Worm (Caenorhabditis elegans): ENCODE data around the gene set-16.

Gene set-16

ce11 chrIII:13643534-13643933 lies at the start of gene set-16, which contains the start of gene drr-2:
set-16 (plus strand) TSS chrIII:13643916.
drr-2 (minus strand) TSS chrIII:13643570.
- TF ChIP-seq fkh-10 (GFP tag; optimal IDR thresholded peaks at IDR 0.05) = peak; percentile 99
- TF ChIP-seq ztf-4 (tag; optimal IDR thresholded peaks at IDR 0.05) = peak; percentile 90
- peak; percentile 75 for TF ChIP-seq ZK546.5 (tag; optimal IDR thresholded peaks at IDR 0.05)
- peak; percentile 82 for TF ChIP-seq elt-1 (tag; optimal IDR thresholded peaks at IDR 0.05)
- TF ChIP-seq nfya-1 (tag; optimal IDR thresholded peaks at IDR 0.05; ENCODE audit: insufficient read depth) = peak; percentile 99
- peak; percentile 99 for TF ChIP-seq nhr-23 (tag; optimal IDR thresholded peaks at IDR 0.05)
- peak; percentile 38 for TF ChIP-seq mdl-1 (tag; optimal IDR thresholded peaks at IDR 0.05)
- TF ChIP-seq tbx-2 (tag; optimal IDR thresholded peaks at IDR 0.05) = peak; percentile 97
- TF ChIP-seq fos-1 (tag; optimal IDR thresholded peaks at IDR 0.05) = peak; percentile 88
- peak; percentile 99 for TF ChIP-seq pha-4 (tag; optimal IDR thresholded peaks at IDR 0.05)
- peak; percentile 97 for TF ChIP-seq lin-39 (tag; optimal IDR thresholded peaks at IDR 0.05)
- TF ChIP-seq unc-39 (tag; optimal IDR thresholded peaks at IDR 0.05) = peak; percentile 32
- peak in 1 of 2 experiments; percentile 69 for TF ChIP-seq eor-1 (tag; optimal IDR thresholded peaks at IDR 0.05)
- no peak for TF ChIP-seq ceh-16 (tag; optimal IDR thresholded peaks at IDR 0.05)
- TF ChIP-seq lin-15B (tag; optimal IDR thresholded peaks at IDR 0.05) = peak; percentile 98
- TF ChIP-seq nhr-67 (tag; optimal IDR thresholded peaks at IDR 0.05) = no peak
- peak; percentile 95 for TF ChIP-seq sea-2 (GFP tag; optimal IDR thresholded peaks at IDR 0.05)
- peak; percentile 92 for TF ChIP-seq pqm-1 (tag; optimal IDR thresholded peaks at IDR 0.05)
- TF ChIP-seq snpc-4 (tag; optimal IDR thresholded peaks at IDR 0.05) = peak; percentile 93
- peak; percentile 94 for TF ChIP-seq R02D3.7 (tag; optimal IDR thresholded peaks at IDR 0.05)
- TF ChIP-seq daf-12 (tag; optimal IDR thresholded peaks at IDR 0.05) = peak; percentile 66
- peak; percentile 98 for TF ChIP-seq lsy-12 (tag; optimal IDR thresholded peaks at IDR 0.05)
- TF ChIP-seq jun-1 (tag; optimal IDR thresholded peaks at IDR 0.05) = peak; percentile 98
- TF ChIP-seq mml-1 (tag; optimal IDR thresholded peaks at IDR 0.05) = no peak
- TF ChIP-seq nhr-25 (tag; optimal IDR thresholded peaks at IDR 0.05) = peak; percentile 100
- peak; percentile 95 for TF ChIP-seq nhr-11 (tag; optimal IDR thresholded peaks at IDR 0.05)
- TF ChIP-seq elt-2 (tag; optimal IDR thresholded peaks at IDR 0.05) = peak; percentile 94
- TF ChIP-seq ceh-28 (tag; optimal IDR thresholded peaks at IDR 0.05) = peak; percentile 99
- TF ChIP-seq hmg-11 (tag; optimal IDR thresholded peaks at IDR 0.05) = peak; percentile 94
- TF ChIP-seq zag-1 (tag; optimal IDR thresholded peaks at IDR 0.05) = peak; percentile 80
- peak; percentile 95 for TF ChIP-seq ceh-82 (tag; optimal IDR thresholded peaks at IDR 0.05)
- TF ChIP-seq elt-3 (tag; optimal IDR thresholded peaks at IDR 0.05) = peak; percentile 0 to 92 (median 71)
- peak; percentile 94 for TF ChIP-seq unc-62 (GFP tag; optimal IDR thresholded peaks at IDR 0.05)
- TF ChIP-seq fkh-2 (tag; optimal IDR thresholded peaks at IDR 0.05) = no peak
- TF ChIP-seq egl-5 (tag; optimal IDR thresholded peaks at IDR 0.05) = peak; percentile 81
- peak; percentile 91 for TF ChIP-seq egl-27 (tag; optimal IDR thresholded peaks at IDR 0.05)
- peak; percentile 45 for TF ChIP-seq nhr-76 (tag; optimal IDR thresholded peaks at IDR 0.05)
- TF ChIP-seq aly-2 (tag; optimal IDR thresholded peaks at IDR 0.05) = peak; percentile 81
- TF ChIP-seq ztf-11 (tag; optimal IDR thresholded peaks at IDR 0.05) = no peak
- peak; percentile 98 for TF ChIP-seq nhr-43 (tag; optimal IDR thresholded peaks at IDR 0.05; ENCODE audit: poor library complexity, severe bottlenecking)
- peak; percentile 77 for TF ChIP-seq ama-1 (optimal IDR thresholded peaks at IDR 0.05)
- TF ChIP-seq nhr-237 (tag; optimal IDR thresholded peaks at IDR 0.05) = peak; percentile 33
- no peak for TF ChIP-seq nhr-12 (tag; optimal IDR thresholded peaks at IDR 0.05)
- TF ChIP-seq nhr-28 (tag; optimal IDR thresholded peaks at IDR 0.05) = peak; percentile 76
- peak; percentile 94 for TF ChIP-seq skn-1 (tag; optimal IDR thresholded peaks at IDR 0.05)
- peak; percentile 92 for TF ChIP-seq nhr-77 (tag; optimal IDR thresholded peaks at IDR 0.05)
- no peak for TF ChIP-seq ceh-9 (tag; optimal IDR thresholded peaks at IDR 0.05)
